Worm (Caenorhabditis elegans): ENCODE results near the gene W05H9.2.
A peak's percentile ranks its signal among the peaks of the same experiment; 100 is the strongest.

The W05H9.2 gene

DNA sequence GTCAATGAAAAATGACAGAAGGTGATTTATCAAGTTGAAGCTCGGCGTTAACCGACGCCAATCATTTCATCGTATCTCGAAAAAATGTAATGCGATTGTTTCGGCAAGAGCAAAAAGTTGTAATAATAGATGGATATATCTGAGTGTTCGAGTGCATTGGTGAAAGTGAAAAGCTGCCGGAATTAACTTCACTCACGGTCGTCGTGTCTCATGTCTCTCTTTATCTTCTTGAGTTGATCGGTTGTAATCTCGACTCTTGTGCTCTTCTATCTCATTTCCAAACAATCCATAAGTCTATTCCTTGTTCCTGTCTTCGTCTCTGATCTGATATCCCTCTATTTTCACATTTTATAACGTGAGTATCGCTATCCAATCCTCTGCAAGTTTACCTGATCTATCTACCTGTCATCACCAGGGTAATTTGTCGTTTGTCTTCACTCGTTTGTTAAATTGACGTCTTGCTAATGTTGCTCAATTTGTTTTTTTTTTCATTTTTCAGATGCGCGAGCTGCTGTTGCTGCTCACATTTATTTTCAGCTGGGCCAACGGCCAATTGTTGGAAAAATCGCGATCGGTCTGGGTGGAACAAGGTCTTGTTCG, 32.9 kb downstream of the W05H9.2 start, which contains the start of gene cest-16:
Gene cest-16, plus strand, starts transcription at position 302 of the 600 bp plus-strand sequence.
- TF ChIP-seq unc-55 (GFP tag; optimal IDR thresholded peaks at IDR 0.05) (peak; percentile 54), zip-5 (tag; optimal IDR thresholded peaks at IDR 0.05) (no peak)

DNA sequence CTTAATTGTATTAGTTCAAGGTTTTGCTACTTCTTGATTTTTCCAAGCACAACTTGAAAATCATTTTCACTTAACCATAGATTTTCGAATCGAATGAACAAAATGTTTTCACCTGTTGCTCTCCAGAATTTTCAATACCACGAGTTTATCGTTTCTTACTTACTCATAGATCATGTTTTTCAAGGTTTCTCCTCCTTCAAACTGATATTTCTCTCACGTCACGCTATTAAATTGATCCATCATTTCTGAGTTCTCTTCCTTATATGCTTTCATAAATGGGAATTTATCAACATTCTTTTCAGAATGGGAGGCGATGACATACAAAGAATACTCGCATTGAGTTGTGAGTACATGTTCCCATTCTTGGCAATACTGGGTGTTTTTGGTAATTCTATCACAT, 44.6 kb downstream of the W05H9.2 start, which contains the start of gene npr-38:
Gene npr-38, plus strand, starts transcription at position 301 of the 400 bp plus-strand sequence.
- TF ChIP-seq unc-86 (tag; optimal IDR thresholded peaks at IDR 0.05) (no peak), dmd-4 (tag; optimal IDR thresholded peaks at IDR 0.05; ENCODE audit: borderline replicate concordance) (no peak), ceh-22 (tag; optimal IDR thresholded peaks at IDR 0.05) (no peak), ceh-2 (tag; optimal IDR thresholded peaks at IDR 0.05) (no peak), pros-1 (tag; optimal IDR thresholded peaks at IDR 0.05) (no peak), ztf-16 (tag; optimal IDR thresholded peaks at IDR 0.05) (no peak), unc-3 (GFP tag; conservative IDR thresholded peaks at IDR 0.05) (no peak), unc-3 (tag; optimal IDR thresholded peaks at IDR 0.05) (no peak), dve-1 (tag; optimal IDR thresholded peaks at IDR 0.05) (no peak), hlh-15 (tag; optimal IDR thresholded peaks at IDR 0.05) (no peak), nhr-232 (tag; optimal IDR thresholded peaks at IDR 0.05) (no peak)

DNA sequence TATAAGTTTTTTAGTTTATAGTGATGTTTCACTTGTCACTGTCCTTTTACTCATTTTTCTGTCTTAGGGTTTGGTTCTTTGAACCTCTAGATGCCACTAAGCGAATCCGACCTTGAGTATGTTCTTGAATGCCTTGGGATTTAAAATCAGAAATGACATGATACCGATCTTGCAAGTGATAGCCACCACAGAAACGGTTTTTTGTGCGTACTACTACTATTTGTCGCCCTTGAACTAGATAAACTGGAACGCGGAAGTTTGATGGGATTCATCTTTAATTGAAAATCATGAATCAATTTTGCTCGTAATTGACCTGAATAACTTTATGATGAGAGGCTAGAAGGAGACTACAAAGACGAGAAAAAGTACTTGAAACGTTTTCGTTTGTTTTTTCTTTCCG, 52.0 kb downstream of the W05H9.2 start:
- TF ChIP-seq ceh-34 (tag; optimal IDR thresholded peaks at IDR 0.05) (no peak), gmeb-2 (tag; optimal IDR thresholded peaks at IDR 0.05) (no peak), ceh-6 (GFP tag; optimal IDR thresholded peaks at IDR 0.05) (no peak), ceh-2 (tag; optimal IDR thresholded peaks at IDR 0.05) (no peak), rnt-1 (tag; optimal IDR thresholded peaks at IDR 0.05) (no peak), hlh-15 (tag; optimal IDR thresholded peaks at IDR 0.05) (no peak), ahr-1 (tag; optimal IDR thresholded peaks at IDR 0.05) (no peak), pha-4 (tag; optimal IDR thresholded peaks at IDR 0.05) (no peak), tbx-2 (tag; optimal IDR thresholded peaks at IDR 0.05) (no peak), ceh-18 (tag; optimal IDR thresholded peaks at IDR 0.05) (no peak), pag-3 (tag; optimal IDR thresholded peaks at IDR 0.05; ENCODE audit: borderline replicate concordance) (no peak), ceh-22 (tag; optimal IDR thresholded peaks at IDR 0.05) (no peak)

DNA sequence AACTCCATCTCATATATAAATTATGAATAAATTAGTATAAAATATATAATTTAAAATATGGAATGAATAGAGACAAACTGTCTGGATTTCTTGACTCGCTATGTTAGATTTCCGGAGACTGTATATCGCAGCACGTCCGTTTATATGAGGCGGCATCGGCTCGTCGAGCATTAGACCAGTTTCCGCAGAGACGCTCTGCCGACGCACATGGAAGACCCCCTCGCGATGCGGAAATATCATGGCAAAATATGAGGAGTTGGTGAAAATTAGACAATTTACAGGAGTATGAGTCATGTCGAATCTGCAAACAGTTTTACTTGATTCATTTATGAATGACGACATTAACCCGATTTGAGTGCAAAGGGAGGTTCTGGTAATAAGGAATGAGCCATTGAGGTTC, 52.7 kb downstream of the W05H9.2 start, which contains the start of gene chtb-3:
Gene chtb-3, minus strand, starts transcription at position 101 of the 400 bp plus-strand sequence.
- TF ChIP-seq F13H6.1 (tag; optimal IDR thresholded peaks at IDR 0.05) (no peak), hlh-13 (GFP tag; optimal IDR thresholded peaks at IDR 0.05) (no peak), dmd-4 (tag; optimal IDR thresholded peaks at IDR 0.05; ENCODE audit: borderline replicate concordance) (no peak), pax-1 (tag; optimal IDR thresholded peaks at IDR 0.05) (no peak), unc-55 (GFP tag; optimal IDR thresholded peaks at IDR 0.05) (no peak), pha-2 (tag; optimal IDR thresholded peaks at IDR 0.05) (no peak), che-1 (tag; optimal IDR thresholded peaks at IDR 0.05) (no peak), hlh-8 (tag; optimal IDR thresholded peaks at IDR 0.05) (no peak), pha-4 (tag; optimal IDR thresholded peaks at IDR 0.05) (no peak), hlh-30 (tag; optimal IDR thresholded peaks at IDR 0.05; ENCODE audit: insufficient read depth) (no peak), Y22D7AL.16 (tag; optimal IDR thresholded peaks at IDR 0.05) (no peak), mec-3 (tag; optimal IDR thresholded peaks at IDR 0.05; ENCODE audit: borderline replicate concordance) (no peak), madf-2 (tag; optimal IDR thresholded peaks at IDR 0.05) (no peak), ref-2 (tag; optimal IDR thresholded peaks at IDR 0.05) (no peak), tbx-7 (tag; optimal IDR thresholded peaks at IDR 0.05) (no peak), hlh-15 (tag; optimal IDR thresholded peaks at IDR 0.05) (no peak), zip-5 (tag; optimal IDR thresholded peaks at IDR 0.05) (no peak), syd-9 (tag; optimal IDR thresholded peaks at IDR 0.05) (no peak), C08G9.2 (tag; optimal IDR thresholded peaks at IDR 0.05) (no peak)

Data from whole organism, late embryonic.